Worm (Caenorhabditis elegans) whole organism, young adult: ENCODE measurements around the gene C53C11.5.

Experiments used
- C17E4.6 ChIP-seq: fragments of 200-800 bp; sonication (Bioruptor generic); IDR thresholded peaks from 2 replicates; pipeline ENCODE4 v1.3.6; 2022; ENCODE audit warnings: missing genetic modification reagents, missing genetic modification characterization, missing compliant biosample characterization
- F23B12.7 ChIP-seq: sonication (generic microtip); optimal IDR thresholded peaks from 2 replicates; lab custom pipeline; 2017; ENCODE audit warnings: missing genetic modification characterization, mild to moderate bottlenecking, missing compliant biosample characterization, antibody characterized with exemption, moderate library complexity; ENCODE audit not compliant: insufficient read depth
- F57C9.4 ChIP-seq: sonication (generic microtip); optimal IDR thresholded peaks from 2 replicates; lab custom pipeline; 2017; ENCODE audit warnings: mild to moderate bottlenecking, missing genetic modification characterization, missing compliant biosample characterization
- atf-7 ChIP-seq: sonication (generic microtip); optimal IDR thresholded peaks from 2 replicates; lab custom pipeline; 2017; ENCODE audit warnings: mild to moderate bottlenecking, missing genetic modification characterization, missing compliant biosample characterization
- attf-5 ChIP-seq: fragments of 200-800 bp; sonication (Bioruptor generic); optimal IDR thresholded peaks from 2 replicates; lab custom pipeline; 2018; ENCODE audit warnings: mild to moderate bottlenecking, missing genetic modification characterization, missing compliant biosample characterization
- attf-6 ChIP-seq: fragments of 200-800 bp; sonication (Bioruptor generic); IDR thresholded peaks from 2 replicates; pipeline ENCODE4 v1.3.6; 2022; ENCODE audit warnings: missing genetic modification reagents, missing genetic modification characterization, missing compliant biosample characterization
- egl-18 ChIP-seq: fragments of 200-800 bp; sonication (Bioruptor generic); IDR thresholded peaks from 2 replicates; pipeline ENCODE4 v1.3.6; 2022; ENCODE audit warnings: missing genetic modification reagents, missing genetic modification characterization, missing compliant biosample characterization
- ets-4 ChIP-seq: fragments of 200-800 bp; sonication (Bioruptor generic); optimal IDR thresholded peaks from 2 replicates; lab custom pipeline; 2018; ENCODE audit warnings: mild to moderate bottlenecking, missing genetic modification characterization, missing compliant biosample characterization
- lin-54 ChIP-seq: fragments of 200-800 bp; sonication (Bioruptor generic); optimal IDR thresholded peaks from 2 replicates; lab custom pipeline; 2018; ENCODE audit warnings: mild to moderate bottlenecking, missing genetic modification characterization, missing compliant biosample characterization
- madf-10 ChIP-seq: sonication (generic microtip); optimal IDR thresholded peaks from 2 replicates; lab custom pipeline; 2016; ENCODE audit warnings: mild to moderate bottlenecking, missing genetic modification characterization, missing compliant biosample characterization
- nfya-1 ChIP-seq: sonication (generic microtip); optimal IDR thresholded peaks from 2 replicates; lab custom pipeline; 2017; ENCODE audit warnings: antibody characterized with exemption, missing compliant biosample characterization, missing genetic modification characterization, borderline replicate concordance; ENCODE audit not compliant: insufficient read depth
- pbrm-1 ChIP-seq: fragments of 200-800 bp; sonication (Bioruptor generic); IDR thresholded peaks from 2 replicates; pipeline ENCODE4 v1.3.6; 2022; ENCODE audit warnings: missing genetic modification reagents, missing genetic modification characterization, missing compliant biosample characterization
- snpc-4 ChIP-seq, 5 experiments: fragments of 150-350 bp in 1 of 5; sonication (generic microtip) in 4 of 5; optimal IDR thresholded peaks; 2 replicates each; lab custom pipeline; 2014 to 2018; ENCODE audit warnings: missing genetic modification characterization in 5 of 5, missing biosample characterization in 3 of 5, antibody characterized with exemption in 2 of 5, mild to moderate bottlenecking in 2 of 5, missing compliant biosample characterization in 2 of 5, missing genotype in 2 of 5, moderate library complexity in 2 of 5, missing genetic modification reagents in 1 of 5
- unc-130 ChIP-seq: sonication (generic microtip); optimal IDR thresholded peaks from 2 replicates; lab custom pipeline; 2016; ENCODE audit warnings: missing genetic modification reagents, missing genetic modification characterization, missing compliant biosample characterization

DNA sequence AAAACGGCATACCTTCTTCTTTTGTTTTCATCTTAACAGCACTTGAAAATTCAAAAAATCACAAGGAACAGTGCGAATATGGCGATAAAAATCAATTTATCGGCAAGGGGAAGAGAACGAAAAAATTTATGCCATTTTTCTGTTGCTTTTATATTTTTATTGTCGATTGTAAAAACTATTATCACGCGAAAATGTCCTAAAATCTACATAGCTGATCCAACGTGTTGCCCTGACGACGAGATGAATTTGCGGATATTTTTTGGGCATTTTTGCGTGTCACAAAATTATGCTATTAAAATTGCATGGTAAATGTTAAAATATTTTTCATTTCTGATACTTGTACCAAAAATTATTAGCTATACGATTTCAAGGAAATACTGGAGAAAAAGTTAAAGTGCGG, 48.1 kb downstream of the C53C11.5 start, which contains the start of gene F10D7.4:
- no peak for TF ChIP-seq ets-4
- no peak for TF ChIP-seq attf-5 (GFP tag; lab: Kevin White, UChicago)
- TF ChIP-seq egl-18: no peak
- TF ChIP-seq unc-130 (GFP tag; lab: Kevin White, UChicago): no peak
- no peak for TF ChIP-seq F23B12.7 (tag; lab: Kevin White, UChicago)
- TF ChIP-seq lin-54 (GFP tag; lab: Kevin White, UChicago): no peak
- TF ChIP-seq F57C9.4 (tag; lab: Kevin White, UChicago): no peak
- no peak for TF ChIP-seq atf-7 (tag; lab: Kevin White, UChicago)
- TF ChIP-seq madf-10 (tag; lab: Kevin White, UChicago): no peak
- TF ChIP-seq pbrm-1: no peak
- no peak for TF ChIP-seq C17E4.6 (GFP tag; lab: Robert Waterston, UW)
- TF ChIP-seq snpc-4 (GFP tag; optimal IDR thresholded peaks at IDR 0.05; lab: Kevin White, UChicago): no peak
- TF ChIP-seq snpc-4 (tag; optimal IDR thresholded peaks at IDR 0.05; lab: Kevin White, UChicago): no peak
- TF ChIP-seq attf-6 (GFP tag; lab: Robert Waterston, UW): no peak
- TF ChIP-seq nfya-1 (tag; lab: Kevin White, UChicago): no peak
